Worm (Caenorhabditis elegans) whole organism, L3 larva: ENCODE results near the gene F53G2.1.

ENCODE experiments used
- ceh-16 ChIP-seq: sonication (generic microtip); optimal IDR thresholded peaks from 2 replicates; lab custom pipeline; 2017; ENCODE audit warnings: missing biosample characterization, missing genetic modification characterization
- ceh-28 ChIP-seq: fragments of 150-350 bp; optimal IDR thresholded peaks from 2 replicates; lab custom pipeline; 2014; ENCODE audit warnings: missing biosample characterization, missing genetic modification reagents, missing genetic modification characterization
- ceh-82 ChIP-seq: fragments of 150-350 bp; optimal IDR thresholded peaks from 2 replicates; lab custom pipeline; 2014; ENCODE audit warnings: missing biosample characterization, missing genetic modification characterization
- ceh-9 ChIP-seq: sonication (generic microtip); optimal IDR thresholded peaks from 2 replicates; lab custom pipeline; 2018; ENCODE audit warnings: missing biosample characterization, missing genetic modification characterization
- egl-27 ChIP-seq: sonication (generic microtip); optimal IDR thresholded peaks from 4 replicates; lab custom pipeline; 2017; ENCODE audit warnings: missing biosample characterization, missing genetic modification reagents, missing genetic modification characterization
- fkh-2 ChIP-seq: fragments of 150-350 bp; optimal IDR thresholded peaks from 2 replicates; lab custom pipeline; 2014; ENCODE audit warnings: missing biosample characterization, missing genetic modification reagents, missing genetic modification characterization
- mml-1 ChIP-seq: fragments of 150-350 bp; sonication (generic microtip); optimal IDR thresholded peaks from 3 replicates; lab custom pipeline; 2014; ENCODE audit warnings: missing biosample characterization, missing genetic modification characterization
- nfya-1 ChIP-seq: sonication (generic microtip); optimal IDR thresholded peaks from 2 replicates; lab custom pipeline; 2017; ENCODE audit warnings: missing genetic modification characterization, mild to moderate bottlenecking, missing compliant biosample characterization, antibody characterized with exemption, moderate library complexity; ENCODE audit not compliant: insufficient read depth
- nhr-23 ChIP-seq: fragments of 150-350 bp; optimal IDR thresholded peaks from 2 replicates; lab custom pipeline; 2014; ENCODE audit warnings: missing biosample characterization, missing genetic modification reagents, missing genetic modification characterization
- nhr-43 ChIP-seq: sonication (generic microtip); optimal IDR thresholded peaks from 2 replicates; lab custom pipeline; 2016; ENCODE audit warnings: mild to moderate bottlenecking, missing genetic modification characterization, missing compliant biosample characterization; ENCODE audit not compliant: poor library complexity, severe bottlenecking
- pha-4 ChIP-seq: fragments of 150-350 bp; optimal IDR thresholded peaks from 2 replicates; lab custom pipeline; 2014; ENCODE audit warnings: missing biosample characterization, missing genetic modification reagents, missing genetic modification characterization
- unc-62 ChIP-seq: fragments of 150-350 bp; sonication (generic microtip); optimal IDR thresholded peaks from 4 replicates; lab custom pipeline; 2014; ENCODE audit warnings: missing biosample characterization, missing genetic modification reagents, missing genetic modification characterization
- zag-1 ChIP-seq: fragments of 150-350 bp; optimal IDR thresholded peaks from 2 replicates; lab custom pipeline; 2014; ENCODE audit warnings: missing biosample characterization, missing genetic modification characterization
- ztf-4 ChIP-seq: fragments of 150-350 bp; optimal IDR thresholded peaks from 2 replicates; lab custom pipeline; 2014; ENCODE audit warnings: missing biosample characterization, missing genetic modification characterization

- TF ChIP-seq fkh-2, result no peak
- TF ChIP-seq zag-1 (tag; lab: Kevin White, UChicago), result no peak
- no peak for TF ChIP-seq ceh-82
- TF ChIP-seq ceh-16 (tag; lab: Kevin White, UChicago), result no peak
- no peak for TF ChIP-seq ceh-9 (tag; lab: Kevin White, UChicago)
- no peak for TF ChIP-seq egl-27
- TF ChIP-seq ceh-28 (tag; lab: Kevin White, UChicago), result no peak
- TF ChIP-seq pha-4 (tag; lab: Kevin White, UChicago), result no peak
- no peak for TF ChIP-seq ztf-4 (tag; lab: Kevin White, UChicago)
- no peak for TF ChIP-seq mml-1 (tag; lab: Kevin White, UChicago)
- no peak for TF ChIP-seq nhr-43
- no peak for TF ChIP-seq nhr-23 (tag; lab: Kevin White, UChicago)
- no peak for TF ChIP-seq nfya-1 (tag; lab: Kevin White, UChicago)
- TF ChIP-seq unc-62 (GFP tag; lab: Kevin White, UChicago), result no peak
Observed at ce11 chrII:2480099-2480498, 8.4 kb upstream of the F53G2.1 start, which contains the start of gene F53G2.3.
